Worm (Caenorhabditis elegans) whole organism, late embryonic: ENCODE measurements around the gene ubc-7.
A peak's percentile ranks its signal among the peaks of the same experiment; 100 is the strongest.

Source experiments
- C08G9.2 ChIP-seq: sonication (generic microtip); optimal IDR thresholded peaks from 2 replicates; lab custom pipeline; 2016; ENCODE audit warnings: mild to moderate bottlenecking, missing genetic modification characterization, moderate library complexity, missing compliant biosample characterization
- K09A11.1 ChIP-seq: sonication (generic microtip); optimal IDR thresholded peaks from 2 replicates; lab custom pipeline; 2017; ENCODE audit warnings: antibody characterized with exemption, mild to moderate bottlenecking, missing genetic modification characterization, missing compliant biosample characterization; ENCODE audit not compliant: insufficient read depth
- Y22D7AL.16 ChIP-seq: sonication (generic microtip); optimal IDR thresholded peaks from 2 replicates; lab custom pipeline; 2016; ENCODE audit warnings: missing genetic modification characterization, missing compliant biosample characterization
- ahr-1 ChIP-seq: sonication (generic microtip); optimal IDR thresholded peaks from 2 replicates; lab custom pipeline; 2016; ENCODE audit warnings: missing genetic modification characterization, missing compliant biosample characterization
- ceh-14 ChIP-seq: sonication (generic microtip); optimal IDR thresholded peaks from 2 replicates; lab custom pipeline; 2016; ENCODE audit warnings: missing genotype, missing genetic modification characterization, missing compliant biosample characterization
- ceh-2 ChIP-seq: sonication (generic microtip); optimal IDR thresholded peaks from 2 replicates; lab custom pipeline; 2016; ENCODE audit warnings: missing genotype, missing genetic modification characterization, missing compliant biosample characterization
- ceh-22 ChIP-seq: sonication (generic microtip); optimal IDR thresholded peaks from 2 replicates; lab custom pipeline; 2017; ENCODE audit warnings: missing biosample characterization, missing genetic modification characterization
- ceh-24 ChIP-seq: sonication (generic microtip); optimal IDR thresholded peaks from 2 replicates; lab custom pipeline; 2016; ENCODE audit warnings: mild to moderate bottlenecking, missing genetic modification characterization, missing compliant biosample characterization
- ceh-45 ChIP-seq: fragments of 200-800 bp; sonication (Bioruptor generic); IDR thresholded peaks from 2 replicates; pipeline ENCODE4 v1.3.6; 2022; ENCODE audit warnings: missing genetic modification reagents, missing genetic modification characterization, missing compliant biosample characterization
- ceh-48 ChIP-seq: sonication (generic microtip); optimal IDR thresholded peaks from 2 replicates; lab custom pipeline; 2016; ENCODE audit warnings: missing genetic modification characterization, inconsistent platforms, missing compliant biosample characterization
- ceh-6 ChIP-seq: fragments of 200-800 bp; sonication (Bioruptor generic); optimal IDR thresholded peaks from 2 replicates; lab custom pipeline; 2018; ENCODE audit warnings: mild to moderate bottlenecking, missing genetic modification characterization, missing compliant biosample characterization
- ceh-9 ChIP-seq: sonication (generic microtip); optimal IDR thresholded peaks from 2 replicates; lab custom pipeline; 2016; ENCODE audit warnings: mild to moderate bottlenecking, missing genetic modification characterization, inconsistent platforms, missing compliant biosample characterization
- dve-1 ChIP-seq: sonication (generic microtip); optimal IDR thresholded peaks from 2 replicates; lab custom pipeline; 2017; ENCODE audit warnings: antibody characterized with exemption, mild to moderate bottlenecking, missing genetic modification characterization, missing compliant biosample characterization
- elt-2 ChIP-seq: sonication (generic microtip); optimal IDR thresholded peaks from 2 replicates; lab custom pipeline; 2016; ENCODE audit warnings: missing genetic modification reagents, missing genetic modification characterization, missing compliant biosample characterization
- elt-4 ChIP-seq: sonication (generic microtip); optimal IDR thresholded peaks from 2 replicates; lab custom pipeline; 2016; ENCODE audit warnings: missing genetic modification characterization, missing compliant biosample characterization
- eyg-1 ChIP-seq: sonication (generic microtip); optimal IDR thresholded peaks from 2 replicates; lab custom pipeline; 2016; ENCODE audit warnings: missing genotype, missing genetic modification characterization, missing compliant biosample characterization
- fax-1 ChIP-seq: sonication (generic microtip); optimal IDR thresholded peaks from 2 replicates; lab custom pipeline; 2016; ENCODE audit warnings: missing genotype, missing genetic modification characterization, missing compliant biosample characterization
- fkh-10 ChIP-seq: fragments of 150-350 bp; optimal IDR thresholded peaks from 2 replicates; lab custom pipeline; 2014; ENCODE audit warnings: missing biosample characterization, missing genetic modification reagents, missing genetic modification characterization
- hlh-6 ChIP-seq: sonication (generic microtip); optimal IDR thresholded peaks from 2 replicates; lab custom pipeline; 2016; ENCODE audit warnings: missing genotype, missing genetic modification characterization, missing compliant biosample characterization
- hlh-8 ChIP-seq: sonication (generic microtip); optimal IDR thresholded peaks from 2 replicates; lab custom pipeline; 2016; ENCODE audit warnings: missing genotype, missing genetic modification characterization, missing compliant biosample characterization
- lim-6 ChIP-seq: sonication (generic microtip); optimal IDR thresholded peaks from 2 replicates; lab custom pipeline; 2016; ENCODE audit warnings: missing genetic modification characterization, missing compliant biosample characterization
- lin-11 ChIP-seq: fragments of 200-800 bp; sonication (Bioruptor generic); optimal IDR thresholded peaks from 2 replicates; lab custom pipeline; 2018; ENCODE audit warnings: mild to moderate bottlenecking, missing genetic modification characterization, missing compliant biosample characterization
- nhr-11 ChIP-seq: fragments of 150-350 bp; optimal IDR thresholded peaks from 2 replicates; lab custom pipeline; 2014; ENCODE audit warnings: missing biosample characterization, missing genetic modification characterization
- nhr-232 ChIP-seq: sonication (generic microtip); optimal IDR thresholded peaks from 2 replicates; lab custom pipeline; 2016; ENCODE audit warnings: missing genetic modification characterization, missing compliant biosample characterization
- pat-9 ChIP-seq: fragments of 200-800 bp; sonication (Bioruptor generic); optimal IDR thresholded peaks from 2 replicates; lab custom pipeline; 2018; ENCODE audit warnings: mild to moderate bottlenecking, missing genetic modification characterization, moderate library complexity, missing compliant biosample characterization
- pha-2 ChIP-seq: sonication (generic microtip); optimal IDR thresholded peaks from 2 replicates; lab custom pipeline; 2017; ENCODE audit warnings: mild to moderate bottlenecking, missing genetic modification characterization, missing compliant biosample characterization
- ref-2 ChIP-seq: sonication (generic microtip); optimal IDR thresholded peaks from 2 replicates; lab custom pipeline; 2016; ENCODE audit warnings: missing genetic modification characterization, missing compliant biosample characterization
- sdc-2 ChIP-seq: sonication (generic microtip); optimal IDR thresholded peaks from 2 replicates; lab custom pipeline; 2016; ENCODE audit warnings: missing genotype, missing genetic modification characterization, missing compliant biosample characterization
- unc-3 ChIP-seq, 2 experiments: fragments of 200-800 bp in 1 of 2; sonication (Bioruptor generic) in 1 of 2; sonication (generic microtip) in 1 of 2; conservative IDR thresholded peaks in 1 of 2; optimal IDR thresholded peaks in 1 of 2; 2 replicates each; pipeline versions ENCODE4 v1.3.6 to Lab custom; 2016 to 2022; ENCODE audit warnings: missing compliant biosample characterization in 2 of 2, missing genetic modification characterization in 2 of 2, missing genetic modification reagents in 1 of 2
- unc-42 ChIP-seq: sonication (generic microtip); optimal IDR thresholded peaks from 2 replicates; lab custom pipeline; 2016; ENCODE audit warnings: missing genotype, missing genetic modification characterization, missing compliant biosample characterization
- unc-55 ChIP-seq: sonication (generic microtip); optimal IDR thresholded peaks from 2 replicates; lab custom pipeline; 2017; ENCODE audit warnings: missing biosample characterization, missing genetic modification reagents, missing genetic modification characterization
- unc-86 ChIP-seq: sonication (generic microtip); optimal IDR thresholded peaks from 2 replicates; lab custom pipeline; 2016; ENCODE audit warnings: missing genetic modification characterization, missing compliant biosample characterization
- zip-5 ChIP-seq: sonication (generic microtip); optimal IDR thresholded peaks from 2 replicates; lab custom pipeline; 2016; ENCODE audit warnings: missing genetic modification characterization, missing compliant biosample characterization
- ztf-16 ChIP-seq: sonication (generic microtip); optimal IDR thresholded peaks from 2 replicates; lab custom pipeline; 2017; ENCODE audit warnings: missing genetic modification characterization, missing compliant biosample characterization

The ubc-7 gene

DNA sequence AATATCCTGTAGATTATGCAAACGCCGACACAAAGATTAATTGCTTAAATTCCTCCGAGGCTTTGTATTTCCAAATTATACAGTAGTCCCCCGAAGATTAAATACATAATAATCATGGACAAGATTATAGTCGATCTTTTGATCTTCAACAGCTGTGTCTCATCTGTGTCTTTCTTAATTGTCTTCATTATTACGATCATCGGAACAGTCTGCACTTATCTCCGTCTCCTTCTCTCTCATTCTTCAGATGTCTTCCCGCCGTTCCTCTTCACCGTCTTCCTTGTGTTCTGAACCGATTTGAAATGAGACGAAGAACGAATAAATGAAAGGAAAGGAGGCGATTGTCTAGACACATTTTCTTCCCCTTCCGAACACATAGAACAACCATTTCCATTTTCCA is 30.2 kb upstream of the ubc-7 start:
- TF ChIP-seq hlh-8 (tag; lab: Kevin White, UChicago) (peak; percentile 40), ceh-14 (tag; lab: Kevin White, UChicago) (no peak), nhr-232 (tag; lab: Kevin White, UChicago) (no peak), elt-4 (tag; lab: Kevin White, UChicago) (no peak), unc-55 (GFP tag; lab: Kevin White, UChicago) (no peak)

DNA sequence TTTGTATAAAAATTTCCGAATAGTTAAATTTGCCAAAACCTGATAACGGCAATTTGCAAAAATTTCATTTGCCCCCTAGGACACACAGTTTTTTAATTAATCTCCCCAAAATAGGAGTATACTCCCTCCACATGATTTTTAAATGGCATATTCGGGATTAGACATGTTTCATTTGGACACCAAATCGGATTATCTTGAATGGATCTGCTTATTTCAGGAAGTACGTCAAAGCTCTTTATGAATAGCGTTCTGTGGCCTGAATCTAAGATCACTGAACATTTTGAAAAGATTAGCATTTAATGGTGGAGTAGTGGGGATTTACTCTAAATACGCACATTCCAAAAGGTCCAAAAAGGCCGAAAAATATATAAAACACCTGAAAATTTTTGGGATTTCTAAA is 27.6 kb upstream of the ubc-7 start:
- TF ChIP-seq pha-2: no peak
- TF ChIP-seq sdc-2 (tag; lab: Kevin White, UChicago): no peak
- no peak for TF ChIP-seq zip-5 (tag; lab: Kevin White, UChicago)
- no peak for TF ChIP-seq hlh-8 (tag; lab: Kevin White, UChicago)
- TF ChIP-seq ceh-48 (tag; lab: Kevin White, UChicago): no peak

DNA sequence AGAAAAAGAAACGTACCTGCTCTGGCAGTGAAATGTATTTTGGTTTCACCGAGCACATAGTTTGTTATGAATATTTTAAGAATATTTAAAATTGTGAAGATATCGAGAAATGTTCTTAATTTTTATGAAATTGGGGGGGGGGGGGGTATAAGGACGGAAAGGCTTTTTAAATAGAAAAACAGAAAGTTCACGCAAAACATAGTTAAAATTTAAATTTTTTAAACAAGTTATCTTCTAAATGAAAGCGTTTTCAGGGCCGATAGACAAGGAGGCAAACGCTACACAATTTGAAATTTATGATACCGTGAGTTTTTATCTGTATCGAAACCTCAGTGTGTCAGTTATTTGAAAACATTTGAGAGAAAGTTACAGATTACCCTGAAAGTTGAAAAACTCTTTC is 24.8 kb upstream of the ubc-7 start, which contains the start of gene C15H7.4:
TSS of gene C15H7.4 (minus strand) at position 101 of the 400 bp plus-strand sequence.
- no peak for TF ChIP-seq ahr-1 (tag; lab: Kevin White, UChicago)
- no peak for TF ChIP-seq ceh-48 (tag; lab: Kevin White, UChicago)
- no peak for TF ChIP-seq Y22D7AL.16
- TF ChIP-seq C08G9.2: no peak
- TF ChIP-seq ceh-24: no peak
- no peak for TF ChIP-seq fax-1 (tag; lab: Kevin White, UChicago)
- TF ChIP-seq, all 69 proteins: peak for 0

DNA sequence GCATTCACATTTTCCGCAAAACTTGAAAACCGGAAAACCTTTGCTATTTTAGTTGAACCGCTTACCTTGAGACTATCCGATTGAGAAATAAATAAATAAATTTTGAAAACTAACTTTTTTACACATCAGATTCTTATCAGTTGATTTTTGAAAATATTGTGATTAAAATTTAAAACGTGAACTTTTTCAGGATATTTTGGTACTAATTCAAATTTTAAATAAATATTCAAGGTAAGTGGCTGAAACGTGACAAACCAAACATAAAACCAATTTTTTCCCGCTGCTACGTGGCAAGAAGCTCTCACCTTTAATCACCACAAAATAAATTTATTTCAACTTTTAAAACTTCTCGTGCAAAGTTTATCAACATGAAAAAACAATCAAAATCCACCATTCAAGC is 20.9 kb upstream of the ubc-7 start, which contains the start of gene C15H7.3:
TSS of gene C15H7.3 (minus strand) at position 101 of the 400 bp plus-strand sequence.
- TF ChIP-seq pat-9 (no peak), hlh-6 (tag; lab: Kevin White, UChicago) (no peak), unc-86 (no peak), ceh-45 (GFP tag; lab: Robert Waterston, UW) (no peak), elt-2 (no peak), lin-11 (tag; lab: Kevin White, UChicago) (no peak), ceh-9 (tag; lab: Kevin White, UChicago) (no peak), lim-6 (tag; lab: Kevin White, UChicago) (no peak), ceh-22 (tag; lab: Kevin White, UChicago) (no peak), eyg-1 (no peak), ceh-14 (tag; lab: Kevin White, UChicago) (no peak), K09A11.1 (tag; lab: Kevin White, UChicago) (no peak), ztf-16 (no peak), fkh-10 (no peak), nhr-11 (tag; lab: Kevin White, UChicago) (no peak), ceh-6 (GFP tag; lab: Kevin White, UChicago) (no peak), ceh-2 (tag; lab: Kevin White, UChicago) (no peak), fax-1 (tag; lab: Kevin White, UChicago) (no peak)

DNA sequence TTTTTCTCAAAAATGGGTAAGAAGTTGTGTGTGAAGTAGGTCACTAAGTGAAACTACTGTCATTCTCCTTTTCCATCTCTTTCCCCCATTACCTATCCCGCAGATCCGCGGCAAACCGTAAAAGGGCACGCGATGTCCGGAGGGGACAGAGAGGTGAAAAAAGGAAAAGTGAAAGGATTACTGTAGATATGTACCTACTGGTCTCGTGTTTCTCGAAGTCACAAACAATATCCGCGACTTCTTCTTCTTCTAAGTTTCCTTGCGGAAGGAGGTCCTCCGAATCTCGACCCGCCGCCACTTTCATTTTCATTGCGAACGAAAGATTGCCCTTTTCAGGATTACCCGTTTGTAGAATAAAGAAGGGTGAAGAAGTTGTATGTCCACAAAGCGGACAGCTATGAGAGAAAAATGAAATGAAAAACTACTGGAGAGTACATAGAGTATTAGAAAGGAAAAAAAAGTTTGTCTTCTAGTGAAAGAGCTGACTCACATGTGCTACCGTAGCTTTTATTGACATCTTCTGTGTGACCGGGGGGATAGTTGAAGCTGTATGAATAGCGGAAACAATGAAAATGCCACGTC is 15.6 kb upstream of the ubc-7 start:
- TF ChIP-seq unc-42 (tag; lab: Kevin White, UChicago) (no peak), ref-2 (tag; lab: Kevin White, UChicago) (peak; percentile 67), ztf-16 (no peak), lim-6 (tag; lab: Kevin White, UChicago) (no peak), unc-3 (GFP tag; conservative IDR thresholded peaks at IDR 0.05; lab: Robert Waterston, UW) (no peak), unc-3 (tag; optimal IDR thresholded peaks at IDR 0.05; lab: Kevin White, UChicago) (no peak), dve-1 (no peak)
